Fruit fly (Drosophila melanogaster): Measurements from ENCODE around the gene CG14073.

The CG14073 gene

DNA sequence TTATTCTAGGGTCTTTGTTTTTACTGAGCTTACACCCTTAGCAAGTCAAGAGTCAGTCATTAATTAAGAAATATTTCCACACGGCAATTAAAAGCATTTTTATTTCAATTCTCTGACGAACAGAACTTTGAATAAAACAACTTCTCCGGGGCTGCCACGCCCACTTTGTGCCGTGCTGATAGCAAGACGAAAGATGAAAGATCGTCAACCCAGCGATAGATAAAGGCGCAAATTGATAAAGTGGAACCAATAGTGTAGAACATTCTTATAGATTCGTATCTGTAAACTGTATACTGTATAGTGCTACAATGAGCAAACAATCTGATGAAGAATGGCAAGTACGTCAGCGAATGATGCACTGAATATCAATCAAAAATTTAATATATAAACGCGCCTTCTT is 14.4 kb upstream of the CG14073 start:
- TF ChIP-seq HmgZ (tag; optimal IDR thresholded peaks at IDR 0.05) (peak; percentile 4), CG31441 (GFP tag; IDR thresholded peaks at IDR 0.05) (no peak), CG1792 (GFP tag; optimal IDR thresholded peaks at IDR 0.05) (no peak), HHEX (GFP tag; optimal IDR thresholded peaks at IDR 0.05) (no peak), CG13287 (GFP tag; IDR thresholded peaks at IDR 0.05; ENCODE audit: partially characterized antibody) (no peak), caup (GFP tag; optimal IDR thresholded peaks at IDR 0.05; ENCODE audit: severe bottlenecking) (peak; percentile 0), Dfd (GFP tag; optimal IDR thresholded peaks at IDR 0.05) (no peak), pnt (GFP tag; optimal IDR thresholded peaks at IDR 0.05) (no peak), her (GFP tag; optimal IDR thresholded peaks at IDR 0.05) (no peak), Camta (GFP tag; optimal IDR thresholded peaks at IDR 0.05) (no peak), Trl (optimal IDR thresholded peaks at IDR 0.05) (peak; percentile 13), Trl (GFP tag; optimal IDR thresholded peaks at IDR 0.05) (no peak), CG3065 (GFP tag; optimal IDR thresholded peaks at IDR 0.05) (peak; percentile 53), BEAF-32 (GFP tag; optimal IDR thresholded peaks at IDR 0.05) (no peak), wdn (GFP tag; IDR thresholded peaks at IDR 0.05) (no peak), sug (tag; optimal IDR thresholded peaks at IDR 0.05) (peak; percentile 20), grn (GFP tag; optimal IDR thresholded peaks at IDR 0.05) (peak; percentile 73), pum (GFP tag; optimal IDR thresholded peaks at IDR 0.05) (no peak), eve (GFP tag; optimal IDR thresholded peaks at IDR 0.05) (no peak), pan (optimal IDR thresholded peaks at IDR 0.05) (no peak), pan (GFP tag; optimal IDR thresholded peaks at IDR 0.05 in 1 of 2, IDR thresholded peaks at IDR 0.05 in 1 of 2) (no peak), phol (tag; optimal IDR thresholded peaks at IDR 0.05) (no peak), lbe (GFP tag; optimal IDR thresholded peaks at IDR 0.05) (no peak), CG34376 (GFP tag; optimal IDR thresholded peaks at IDR 0.05) (peak; percentile 30), hth (optimal IDR thresholded peaks at IDR 0.05) (no peak)

DNA sequence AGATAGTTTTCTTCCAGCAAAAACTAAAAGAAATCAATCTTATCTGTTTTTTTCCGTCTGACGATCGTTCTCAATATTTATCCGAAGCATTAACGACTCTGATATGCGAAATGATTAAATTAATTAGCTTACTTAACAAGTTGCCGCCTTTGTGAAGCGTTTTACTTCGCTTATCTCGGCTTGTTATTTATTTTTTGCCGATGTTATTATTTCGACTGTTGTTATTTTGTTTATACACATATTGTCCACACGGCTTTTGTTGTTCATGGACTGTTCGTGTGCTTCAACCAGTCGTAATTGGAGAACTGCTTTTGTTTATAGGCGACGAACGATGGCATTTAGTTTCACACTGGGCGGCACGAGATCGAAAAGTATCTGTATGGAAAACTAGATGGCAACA is 12.8 kb upstream of the CG14073 start:
- peak; percentile 45; the same call in 1 of the 3 replicates for TF ChIP-seq so (GFP tag; IDR thresholded peaks at IDR 0.05)
- no peak for TF ChIP-seq CG12104 (GFP tag; optimal IDR thresholded peaks at IDR 0.05)
- TF ChIP-seq CG10147 (GFP tag; optimal IDR thresholded peaks at IDR 0.05): peak; percentile 20
- TF ChIP-seq Deaf1 (tag; optimal IDR thresholded peaks at IDR 0.05): peak; percentile 14
- no peak for TF ChIP-seq Abd-B (GFP tag; optimal IDR thresholded peaks at IDR 0.05)
- peak; percentile 24 for TF ChIP-seq CG10209 (GFP tag; optimal IDR thresholded peaks at IDR 0.05)
- TF ChIP-seq Sry-β (GFP tag; optimal IDR thresholded peaks at IDR 0.05): no peak
- TF ChIP-seq CG5180 (GFP tag; optimal IDR thresholded peaks at IDR 0.05): no peak
- 0 out of 2 replicates have a peak, but pooled peaks have one; percentile 16 for TF ChIP-seq sob (GFP tag; IDR thresholded peaks at IDR 0.05)
- peak; percentile 36 for TF ChIP-seq gem (tag; optimal IDR thresholded peaks at IDR 0.05)
- no peak for TF ChIP-seq CG11723 (GFP tag; optimal IDR thresholded peaks at IDR 0.05)
- peak; percentile 19 for TF ChIP-seq CG7556 (GFP tag; optimal IDR thresholded peaks at IDR 0.05)
- TF ChIP-seq Myb (GFP tag; optimal IDR thresholded peaks at IDR 0.05): no peak
- TF ChIP-seq Xrp1 (GFP tag; IDR thresholded peaks at IDR 0.05): 0 out of 2 replicates have a peak, but pooled peaks have one; percentile 10
- no peak for TF ChIP-seq CG12219 (GFP tag; optimal IDR thresholded peaks at IDR 0.05)
- TF ChIP-seq CG2875 (GFP tag; optimal IDR thresholded peaks at IDR 0.05): peak; percentile 5
- TF ChIP-seq CG14014 (GFP tag; IDR thresholded peaks at IDR 0.05): peak; percentile 52; the same call in 1 of the 2 replicates
- TF ChIP-seq CG12155 (GFP tag; optimal IDR thresholded peaks at IDR 0.05): no peak
- no peak for TF ChIP-seq Meics (GFP tag; optimal IDR thresholded peaks at IDR 0.05)
- no peak for TF ChIP-seq cas (GFP tag; IDR thresholded peaks at IDR 0.05)
- TF ChIP-seq CG2199 (GFP tag; IDR thresholded peaks at IDR 0.05): 0 out of 3 replicates have a peak, but pooled peaks have one; percentile 49
- TF ChIP-seq Lhr (GFP tag; optimal IDR thresholded peaks at IDR 0.05): no peak
- TF ChIP-seq bab2 (GFP tag; optimal IDR thresholded peaks at IDR 0.05): peak; percentile 31
- TF ChIP-seq gro (GFP tag; optimal IDR thresholded peaks at IDR 0.05): no peak
- TF ChIP-seq CG6791 (GFP tag; IDR thresholded peaks at IDR 0.05; ENCODE audit: partially characterized antibody): no peak
- TF ChIP-seq CG30020 (tag; optimal IDR thresholded peaks at IDR 0.05): no peak
- peak; percentile 32 for TF ChIP-seq CG12659 (GFP tag; optimal IDR thresholded peaks at IDR 0.05)
- TF ChIP-seq CHES-1-like (GFP tag; optimal IDR thresholded peaks at IDR 0.05): no peak

All from whole organism, embryonic.